Fruit fly (Drosophila melanogaster): ENCODE measurements around the gene CG45122.
A peak's percentile ranks its signal among the peaks of the same experiment; 100 is the strongest.

Gene CG45122

dm6 chr3R:13063746-13064592, 20.0 kb downstream of the CG45122 start (continued):
- TF ChIP-seq CG31441 (GFP tag; IDR thresholded peaks at IDR 0.05) (no peak), CG30431 (GFP tag; optimal IDR thresholded peaks at IDR 0.05) (no peak), CG10543 (GFP tag; optimal IDR thresholded peaks at IDR 0.05) (peak; percentile 53), CG12659 (GFP tag; optimal IDR thresholded peaks at IDR 0.05) (no peak), unc-4 (GFP tag; IDR thresholded peaks at IDR 0.05; ENCODE audit: partially characterized antibody) (no peak), CG12219 (GFP tag; optimal IDR thresholded peaks at IDR 0.05) (no peak), corto (GFP tag; optimal IDR thresholded peaks at IDR 0.05) (no peak), chif (GFP tag; optimal IDR thresholded peaks at IDR 0.05) (peak in 1 of 2 experiments; percentile 41), Pdp1 (GFP tag; optimal IDR thresholded peaks at IDR 0.05) (peak in 1 of 2 experiments; percentile 44), Mes4 (GFP tag; optimal IDR thresholded peaks at IDR 0.05) (peak; percentile 18), CG10366 (GFP tag; IDR thresholded peaks at IDR 0.05) (no peak), H15 (GFP tag; IDR thresholded peaks at IDR 0.05) (no peak), esg (GFP tag; conservative IDR thresholded peaks at IDR 0.05) (no peak), sd (tag; optimal IDR thresholded peaks at IDR 0.05) (no peak), Drgx (GFP tag; IDR thresholded peaks at IDR 0.05) (no peak), toy (GFP tag; IDR thresholded peaks at IDR 0.05) (no peak), CG11093 (GFP tag; IDR thresholded peaks at IDR 0.05) (no peak), ato (GFP tag; IDR thresholded peaks at IDR 0.05; ENCODE audit: partially characterized antibody) (no peak), stc (GFP tag; IDR thresholded peaks at IDR 0.05) (0 out of 2 replicates have a peak, but pooled peaks have one; percentile 14), Tbp (GFP tag; optimal IDR thresholded peaks at IDR 0.05) (no peak), sob (GFP tag; IDR thresholded peaks at IDR 0.05) (no peak), Opbp (GFP tag; IDR thresholded peaks at IDR 0.05; ENCODE audit: partially characterized antibody) (peak; percentile 44; the same call in 1 of the 3 replicates), caup (GFP tag; optimal IDR thresholded peaks at IDR 0.05; ENCODE audit: severe bottlenecking) (peak; percentile 12), CG33213 (GFP tag; optimal IDR thresholded peaks at IDR 0.05) (no peak), tup (GFP tag; optimal IDR thresholded peaks at IDR 0.05) (no peak), Nf-YB (GFP tag; optimal IDR thresholded peaks at IDR 0.05) (peak; percentile 100), CG1603 (tag; optimal IDR thresholded peaks at IDR 0.05) (no peak), PHDP (tag; optimal IDR thresholded peaks at IDR 0.05) (no peak), insv (GFP tag; optimal IDR thresholded peaks at IDR 0.05) (peak in 1 of 2 experiments; percentile 16), Ravus (GFP tag; IDR thresholded peaks at IDR 0.05) (no peak), sc (optimal IDR thresholded peaks at IDR 0.05) (no peak), sc (GFP tag; optimal IDR thresholded peaks at IDR 0.05) (no peak), gcm (GFP tag; optimal IDR thresholded peaks at IDR 0.05) (peak; percentile 7), CG8089 (GFP tag; optimal IDR thresholded peaks at IDR 0.05) (no peak), Adf1 (GFP tag; IDR thresholded peaks at IDR 0.05) (peak; percentile 60), salm (tag; optimal IDR thresholded peaks at IDR 0.05) (no peak), CG2120 (GFP tag; optimal IDR thresholded peaks at IDR 0.05) (no peak), CG17612 (GFP tag; IDR thresholded peaks at IDR 0.05) (no peak), CG30020 (tag; optimal IDR thresholded peaks at IDR 0.05) (no peak), zen2 (GFP tag; IDR thresholded peaks at IDR 0.05; ENCODE audit: partially characterized antibody) (no peak), CG12744 (GFP tag; optimal IDR thresholded peaks at IDR 0.05) (no peak), CG1233 (GFP tag; optimal IDR thresholded peaks at IDR 0.05) (peak; percentile 1), Dfd (GFP tag; optimal IDR thresholded peaks at IDR 0.05) (peak in 1 of 2 experiments; percentile 78), CG13894 (tag; optimal IDR thresholded peaks at IDR 0.05) (no peak), luna (GFP tag; optimal IDR thresholded peaks at IDR 0.05) (no peak), Hr3 (GFP tag; optimal IDR thresholded peaks at IDR 0.05) (no peak), NC2β (GFP tag; optimal IDR thresholded peaks at IDR 0.05) (no peak), CG3163 (GFP tag; optimal IDR thresholded peaks at IDR 0.05) (no peak), YL-1 (GFP tag; optimal IDR thresholded peaks at IDR 0.05) (no peak)
